Worm (Caenorhabditis elegans): Measurements from ENCODE around the gene F29B9.5.

Gene F29B9.5

ce11 chrIV:4649460-4649859, 2.8 kb upstream of the F29B9.5 start, which contains the start of gene F29B9.7:
TSS of gene F29B9.7 (plus strand) at chrIV:4649760.
- no peak for TF ChIP-seq tra-1 (GFP tag; IDR thresholded peaks at IDR 0.05)
- TF ChIP-seq unc-62 (GFP tag; optimal IDR thresholded peaks at IDR 0.05 in 1 of 2) = peak in 1 of 2 experiments; percentile 11
- TF ChIP-seq unc-62 (tag; optimal IDR thresholded peaks at IDR 0.05) = no peak

ce11 chrIV:4650624-4651094, 1.6 kb upstream of the F29B9.5 start, which contains the start of gene ubc-9:
TSS of gene ubc-9 (plus strand) at chrIV:4651044.
- peak; percentile 32; the same call in 1 of the 2 replicates for TF ChIP-seq arid-1 (GFP tag; conservative IDR thresholded peaks at IDR 0.05)
- TF ChIP-seq lsy-2 (tag; optimal IDR thresholded peaks at IDR 0.05) = peak; percentile 33 to 81
- TF ChIP-seq T26A8.4 (GFP tag; IDR thresholded peaks at IDR 0.05) = peak; percentile 61; the same call in 1 of the 2 replicates
- peak; percentile 83 for TF ChIP-seq lin-38 (GFP tag; IDR thresholded peaks at IDR 0.05)
- TF ChIP-seq spr-1 (tag; optimal IDR thresholded peaks at IDR 0.05) = peak; percentile 61
- no peak; the same call in 1 of the 2 replicates for TF ChIP-seq pha-4 (GFP tag; IDR thresholded peaks at IDR 0.05)
- TF ChIP-seq pha-4 (tag; optimal IDR thresholded peaks at IDR 0.05) = no peak
- no peak for TF ChIP-seq nhr-76 (tag; optimal IDR thresholded peaks at IDR 0.05)
- TF ChIP-seq hlh-11 (tag; optimal IDR thresholded peaks at IDR 0.05) = peak; percentile 74
- no peak for TF ChIP-seq saeg-2 (GFP tag; IDR thresholded peaks at IDR 0.05)
- TF ChIP-seq dpl-1 (GFP tag; optimal IDR thresholded peaks at IDR 0.05) = peak; percentile 75
- TF ChIP-seq nhr-77 (tag; optimal IDR thresholded peaks at IDR 0.05) = peak; percentile 47
- no peak for TF ChIP-seq ztf-7 (tag; optimal IDR thresholded peaks at IDR 0.05)
- no peak for TF ChIP-seq D1046.2 (GFP tag; IDR thresholded peaks at IDR 0.05)
- no peak for TF ChIP-seq F44E2.7 (GFP tag; IDR thresholded peaks at IDR 0.05)
- TF ChIP-seq ceh-28 (tag; optimal IDR thresholded peaks at IDR 0.05) = peak; percentile 77
- TF ChIP-seq dve-1 (tag; optimal IDR thresholded peaks at IDR 0.05; ENCODE audit: insufficient read depth) = peak; percentile 71
- no peak for TF ChIP-seq nhr-42 (GFP tag; IDR thresholded peaks at IDR 0.05)
- TF ChIP-seq nhr-237 (tag; optimal IDR thresholded peaks at IDR 0.05) = no peak
- no peak for TF ChIP-seq ZK337.2 (GFP tag; IDR thresholded peaks at IDR 0.05)
- no peak for TF ChIP-seq snpc-1.2 (GFP tag; IDR thresholded peaks at IDR 0.05)
- TF ChIP-seq hmg-1.1 (GFP tag; IDR thresholded peaks at IDR 0.05) = peak; percentile 80
- no peak for TF ChIP-seq lir-3 (tag; optimal IDR thresholded peaks at IDR 0.05)
- TF ChIP-seq ctbp-1 (GFP tag; IDR thresholded peaks at IDR 0.05) = peak; percentile 56; the same call in 1 of the 2 replicates
- TF ChIP-seq spr-3 (GFP tag; optimal IDR thresholded peaks at IDR 0.05) = no peak
- peak; percentile 35 for TF ChIP-seq F49E8.2 (tag; optimal IDR thresholded peaks at IDR 0.05; ENCODE audit: borderline replicate concordance)
- no peak for TF ChIP-seq daf-16 (GFP tag; optimal IDR thresholded peaks at IDR 0.05)
- peak; percentile 44 for TF ChIP-seq daf-16 (tag; optimal IDR thresholded peaks at IDR 0.05)
- TF ChIP-seq ama-1 (optimal IDR thresholded peaks at IDR 0.05) = no peak
- no peak for TF ChIP-seq ceh-82 (tag; optimal IDR thresholded peaks at IDR 0.05)
- TF ChIP-seq nhr-11 (tag; optimal IDR thresholded peaks at IDR 0.05) = peak; percentile 48
- TF ChIP-seq lin-1 (GFP tag; IDR thresholded peaks at IDR 0.05) = 0 out of 2 replicates have a peak, but pooled peaks have one; percentile 13
- peak; percentile 40 for TF ChIP-seq pqm-1 (tag; optimal IDR thresholded peaks at IDR 0.05)
- TF ChIP-seq ces-1 (GFP tag; optimal IDR thresholded peaks at IDR 0.05) = no peak
- no peak for TF ChIP-seq attf-4 (tag; optimal IDR thresholded peaks at IDR 0.05)
- no peak for TF ChIP-seq zfp-3 (GFP tag; conservative IDR thresholded peaks at IDR 0.05)
- peak; percentile 1 for TF ChIP-seq nhr-6 (tag; optimal IDR thresholded peaks at IDR 0.05)
- no peak for TF ChIP-seq mxl-2 (GFP tag; conservative IDR thresholded peaks at IDR 0.05)
- TF ChIP-seq ceh-44 (GFP tag; IDR thresholded peaks at IDR 0.05) = no peak
- TF ChIP-seq fkh-10 (GFP tag; optimal IDR thresholded peaks at IDR 0.05) = peak; percentile 20
- TF ChIP-seq dmd-6 (GFP tag; IDR thresholded peaks at IDR 0.05) = peak; percentile 51
- TF ChIP-seq nhr-102 (tag; optimal IDR thresholded peaks at IDR 0.05) = peak; percentile 40
- TF ChIP-seq aha-1 (tag) = peak; percentile 96
- TF ChIP-seq lin-29 (GFP tag; IDR thresholded peaks at IDR 0.05) = no peak
- TF ChIP-seq F26F4.8 (GFP tag; conservative IDR thresholded peaks at IDR 0.05) = no peak
- TF ChIP-seq mep-1 (tag; optimal IDR thresholded peaks at IDR 0.05) = peak; percentile 84
- TF ChIP-seq nhr-28 (tag; optimal IDR thresholded peaks at IDR 0.05) = peak; percentile 46
- TF ChIP-seq cey-2 (tag; optimal IDR thresholded peaks at IDR 0.05; ENCODE audit: borderline replicate concordance, insufficient read depth) = no peak
